Worm (Caenorhabditis elegans) whole organism, L4/young adult: Measurements from ENCODE around the gene mrps-18.C.
A peak's percentile ranks its signal among the peaks of the same experiment; 100 is the strongest.

Experiments
- W03F9.2 ChIP-seq: fragments of 150-350 bp; optimal IDR thresholded peaks from 2 replicates; lab custom pipeline; 2014; ENCODE audit warnings: missing biosample characterization, missing genetic modification characterization
- dao-5 ChIP-seq: sonication (generic microtip); optimal IDR thresholded peaks from 2 replicates; lab custom pipeline; 2016; ENCODE audit warnings: missing genotype, missing genetic modification characterization, moderate library complexity, missing compliant biosample characterization
- him-1 ChIP-seq: sonication (generic microtip); optimal IDR thresholded peaks from 2 replicates; lab custom pipeline; 2016; ENCODE audit warnings: missing genotype, missing genetic modification reagents, missing genetic modification characterization, missing compliant biosample characterization

DNA sequence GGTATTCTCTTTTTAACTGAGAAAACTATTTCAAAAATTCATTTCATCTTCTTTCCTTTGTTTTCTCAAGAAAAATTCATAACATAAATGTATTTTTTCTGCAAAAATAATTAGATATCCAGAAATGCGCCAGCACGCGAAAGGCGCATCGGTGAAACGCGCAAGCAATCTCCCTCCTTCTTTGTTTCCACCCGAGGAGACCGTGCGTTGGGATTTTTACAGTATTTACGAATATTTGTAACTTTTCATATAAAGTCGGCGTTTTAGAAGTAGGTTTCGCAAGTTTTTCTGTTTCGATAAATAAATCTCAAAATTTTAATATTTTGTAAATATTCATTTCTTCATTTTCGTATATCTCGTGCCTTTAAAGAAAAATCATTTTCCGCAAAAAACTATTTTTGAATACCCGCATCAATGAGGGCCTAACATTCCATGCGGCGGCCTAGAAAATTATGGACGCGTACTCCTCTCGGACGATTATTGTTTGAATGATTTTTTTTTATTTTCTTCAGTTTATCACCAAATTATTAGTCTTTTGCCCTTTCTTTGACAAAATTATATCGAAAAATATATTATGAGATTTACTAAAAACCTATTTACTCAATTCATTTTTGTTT, 40.5 kb downstream of the mrps-18.C start, which contains the start of gene ssup-72:
- TF ChIP-seq him-1 (tag; lab: Kevin White, UChicago) (peak; percentile 33), dao-5 (tag; lab: Kevin White, UChicago) (no peak), W03F9.2 (tag; lab: Kevin White, UChicago) (peak; percentile 75)
